Worm (Caenorhabditis elegans) whole organism, L2 larva: ENCODE measurements around the gene Y37D8A.5.

Experiments used
- blmp-1 ChIP-seq: sonication (generic microtip); optimal IDR thresholded peaks from 2 replicates; lab custom pipeline; 2017; ENCODE audit warnings: missing genetic modification characterization, mild to moderate bottlenecking, missing compliant biosample characterization, antibody characterized with exemption, moderate library complexity; ENCODE audit not compliant: insufficient read depth
- nhr-12 ChIP-seq: fragments of 150-350 bp; optimal IDR thresholded peaks from 2 replicates; lab custom pipeline; 2014; ENCODE audit warnings: missing biosample characterization, missing genetic modification characterization

DNA sequence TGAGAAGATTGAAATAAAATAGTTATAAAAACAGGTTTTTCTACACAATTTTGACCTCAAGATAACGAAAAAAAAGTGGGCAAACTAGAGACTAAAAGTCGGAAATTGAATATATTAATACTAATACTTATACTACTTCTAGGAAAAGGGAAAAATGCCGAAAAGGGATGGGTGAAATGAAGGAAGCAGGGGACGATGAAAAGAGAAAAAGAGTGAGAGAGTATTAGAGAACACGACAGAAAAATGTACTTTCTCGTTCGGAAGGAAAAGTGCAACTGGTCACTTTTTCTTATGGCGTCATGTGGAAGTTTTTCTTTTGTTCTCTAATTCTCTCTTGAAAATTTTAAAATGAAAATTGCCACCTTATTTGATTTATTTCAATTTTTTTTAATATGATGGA lies 14.0 kb downstream of the Y37D8A.5 start:
- no peak for TF ChIP-seq nhr-12 (tag; lab: Kevin White, UChicago)
- TF ChIP-seq blmp-1: peak; percentile 96
